Fruit fly (Drosophila melanogaster): ENCODE measurements around the gene wac.

dm6 chr3L:299952-300605 lies 42.1 kb downstream of the wac start:
- TF ChIP-seq Ets98B (GFP tag; IDR thresholded peaks at IDR 0.05), result no peak
- no peak for TF ChIP-seq CG4496 (GFP tag; IDR thresholded peaks at IDR 0.05)
- TF ChIP-seq CG9948 (tag; optimal IDR thresholded peaks at IDR 0.05), result no peak
- no peak for TF ChIP-seq CG12605 (GFP tag; IDR thresholded peaks at IDR 0.05)
- TF ChIP-seq CG32121 (GFP tag; IDR thresholded peaks at IDR 0.05), result no peak
- TF ChIP-seq gl (tag; optimal IDR thresholded peaks at IDR 0.05), result no peak
- TF ChIP-seq EcR (GFP tag; optimal IDR thresholded peaks at IDR 0.05), result no peak
- no peak for TF ChIP-seq CG13204 (GFP tag; optimal IDR thresholded peaks at IDR 0.05)
- no peak for TF ChIP-seq Pif1B (GFP tag; optimal IDR thresholded peaks at IDR 0.05)
